ENCODE assay signal across 1 fruit fly cellular context in genomic region chr3R:9529387-9529897, dm6.
TF ChIP-seq lines count a peak whose summit lies in the region.

No protein-coding gene starts in this region.

TF ChIP-seq in whole organism, embryonic, 481 proteins besides CTCF, POLR2A, EP300 and RAD21 (continued from another document and continues in another):
- TF ChIP-seq Deaf1 (tag; optimal IDR thresholded peaks at IDR 0.05; lab: Kevin White, UChicago) (peak; percentile 7), repo (GFP tag; optimal IDR thresholded peaks at IDR 0.05; lab: Kevin White, UChicago) (no peak), CG10565 (GFP tag; optimal IDR thresholded peaks at IDR 0.05; lab: Kevin White, UChicago) (no peak), CG1832 (GFP tag; optimal IDR thresholded peaks at IDR 0.05; lab: Kevin White, UChicago) (no peak), en (GFP tag; optimal IDR thresholded peaks at IDR 0.05; lab: Kevin White, UChicago) (no peak), Pdp1 (GFP tag; optimal IDR thresholded peaks at IDR 0.05; lab: Kevin White, UChicago) (peak in 1 of 2 experiments; percentile 51), maf-S (GFP tag; optimal IDR thresholded peaks at IDR 0.05; lab: Kevin White, UChicago) (no peak), croc (GFP tag; conservative IDR thresholded peaks at IDR 0.05; lab: Robert Waterston, UW) (no peak), CG9817 (tag; optimal IDR thresholded peaks at IDR 0.05; lab: Kevin White, UChicago) (no peak), Atf-2 (GFP tag; optimal IDR thresholded peaks at IDR 0.05; lab: Kevin White, UChicago) (no peak), chm (GFP tag; IDR thresholded peaks at IDR 0.05; lab: Robert Waterston, UW) (no peak), unpg (GFP tag; optimal IDR thresholded peaks at IDR 0.05; lab: Kevin White, UChicago) (no peak), CG2712 (tag; optimal IDR thresholded peaks at IDR 0.05; lab: Kevin White, UChicago) (no peak), CG32532 (GFP tag; IDR thresholded peaks at IDR 0.05; lab: Robert Waterston, UW) (no peak), Neu2 (GFP tag; optimal IDR thresholded peaks at IDR 0.05; lab: Kevin White, UChicago; ENCODE audit: borderline replicate concordance) (no peak), sob (GFP tag; IDR thresholded peaks at IDR 0.05; lab: Robert Waterston, UW) (no peak), sd (tag; optimal IDR thresholded peaks at IDR 0.05; lab: Kevin White, UChicago) (peak; percentile 69), MBD-R2 (GFP tag; IDR thresholded peaks at IDR 0.05; lab: Robert Waterston, UW) (no peak), vfl (GFP tag; optimal IDR thresholded peaks at IDR 0.05; lab: Kevin White, UChicago) (no peak), slbo (GFP tag; IDR thresholded peaks at IDR 0.05; lab: Robert Waterston, UW) (0 out of 2 replicates have a peak, but pooled peaks have one; percentile 8), Sin3A (optimal IDR thresholded peaks at IDR 0.05; lab: Kevin White, UChicago) (no peak), CG17802 (tag; optimal IDR thresholded peaks at IDR 0.05; lab: Kevin White, UChicago) (no peak), trem (tag; optimal IDR thresholded peaks at IDR 0.05; lab: Kevin White, UChicago) (no peak), vnd (GFP tag; IDR thresholded peaks at IDR 0.05; lab: Robert Waterston, UW; ENCODE audit: partially characterized antibody) (no peak), CG18599 (GFP tag; optimal IDR thresholded peaks at IDR 0.05; lab: Kevin White, UChicago) (peak; percentile 57), tna (GFP tag; IDR thresholded peaks at IDR 0.05; lab: Robert Waterston, UW; ENCODE audit: partially characterized antibody) (0 out of 2 replicates have a peak, but pooled peaks have one; percentile 15), CG34376 (GFP tag; optimal IDR thresholded peaks at IDR 0.05; lab: Kevin White, UChicago) (peak; percentile 37), Camta (GFP tag; optimal IDR thresholded peaks at IDR 0.05; lab: Kevin White, UChicago) (no peak), da (GFP tag; optimal IDR thresholded peaks at IDR 0.05; lab: Kevin White, UChicago) (peak; percentile 14), CG34422 (GFP tag; IDR thresholded peaks at IDR 0.05; lab: Robert Waterston, UW) (no peak), CG4730 (GFP tag; IDR thresholded peaks at IDR 0.05; lab: Robert Waterston, UW) (no peak), Oaz (GFP tag; IDR thresholded peaks at IDR 0.05; lab: Robert Waterston, UW) (no peak), CG10321 (GFP tag; IDR thresholded peaks at IDR 0.05; lab: Robert Waterston, UW) (no peak), peb (GFP tag; IDR thresholded peaks at IDR 0.05; lab: Robert Waterston, UW) (no peak), Trl (optimal IDR thresholded peaks at IDR 0.05; lab: Kevin White, UChicago) (no peak), Trl (GFP tag; optimal IDR thresholded peaks at IDR 0.05; lab: Kevin White, UChicago) (no peak), CG10979 (tag; optimal IDR thresholded peaks at IDR 0.05; lab: Kevin White, UChicago) (no peak), CG13296 (GFP tag; optimal IDR thresholded peaks at IDR 0.05; lab: Kevin White, UChicago) (no peak), HHEX (GFP tag; optimal IDR thresholded peaks at IDR 0.05; lab: Kevin White, UChicago) (no peak), pfk (GFP tag; optimal IDR thresholded peaks at IDR 0.05; lab: Kevin White, UChicago) (no peak), ara (GFP tag; IDR thresholded peaks at IDR 0.05; lab: Robert Waterston, UW) (no peak), danr (GFP tag; IDR thresholded peaks at IDR 0.05; lab: Robert Waterston, UW) (no peak), CG7963 (GFP tag; IDR thresholded peaks at IDR 0.05; lab: Robert Waterston, UW; ENCODE audit: partially characterized antibody) (no peak), Hmr (GFP tag; optimal IDR thresholded peaks at IDR 0.05; lab: Kevin White, UChicago) (peak; percentile 39), nerfin-2 (GFP tag; IDR thresholded peaks at IDR 0.05; lab: Robert Waterston, UW; ENCODE audit: partially characterized antibody) (no peak), dati (GFP tag; IDR thresholded peaks at IDR 0.05; lab: Robert Waterston, UW) (no peak), CG17186 (GFP tag; optimal IDR thresholded peaks at IDR 0.05; lab: Kevin White, UChicago) (no peak), exex (tag; optimal IDR thresholded peaks at IDR 0.05; lab: Kevin White, UChicago) (peak; percentile 72), Ada2b (GFP tag; IDR thresholded peaks at IDR 0.05; lab: Robert Waterston, UW) (no peak), zfh2 (GFP tag; optimal IDR thresholded peaks at IDR 0.05; lab: Kevin White, UChicago) (no peak), Blimp-1 (GFP tag; optimal IDR thresholded peaks at IDR 0.05; lab: Kevin White, UChicago) (no peak), ftz-f1 (GFP tag; optimal IDR thresholded peaks at IDR 0.05; lab: Kevin White, UChicago) (peak; percentile 93), gfzf (GFP tag; optimal IDR thresholded peaks at IDR 0.05; lab: Kevin White, UChicago) (no peak), fd64A (GFP tag; optimal IDR thresholded peaks at IDR 0.05; lab: Kevin White, UChicago) (no peak), kah (GFP tag; optimal IDR thresholded peaks at IDR 0.05; lab: Kevin White, UChicago) (no peak), Eip74EF (GFP tag; optimal IDR thresholded peaks at IDR 0.05; lab: Kevin White, UChicago) (no peak), caup (GFP tag; optimal IDR thresholded peaks at IDR 0.05; lab: Kevin White, UChicago; ENCODE audit: severe bottlenecking) (peak; percentile 15), CG6254 (GFP tag; optimal IDR thresholded peaks at IDR 0.05; lab: Kevin White, UChicago) (no peak), CG10654 (GFP tag; optimal IDR thresholded peaks at IDR 0.05; lab: Kevin White, UChicago) (no peak), CG10431 (GFP tag; optimal IDR thresholded peaks at IDR 0.05; lab: Kevin White, UChicago) (no peak), lilli (GFP tag; optimal IDR thresholded peaks at IDR 0.05; lab: Kevin White, UChicago) (no peak), CG32767 (GFP tag; IDR thresholded peaks at IDR 0.05; lab: Robert Waterston, UW) (no peak), CG10462 (GFP tag; optimal IDR thresholded peaks at IDR 0.05; lab: Kevin White, UChicago) (no peak), CG4404 (GFP tag; IDR thresholded peaks at IDR 0.05; lab: Robert Waterston, UW) (no peak), Chrac-16 (GFP tag; optimal IDR thresholded peaks at IDR 0.05; lab: Kevin White, UChicago) (no peak), Spps (tag; optimal IDR thresholded peaks at IDR 0.05; lab: Kevin White, UChicago) (no peak), crol (GFP tag; IDR thresholded peaks at IDR 0.05; lab: Robert Waterston, UW) (no peak), CG6854 (GFP tag; optimal IDR thresholded peaks at IDR 0.05; lab: Kevin White, UChicago) (peak; percentile 17), Hr78 (GFP tag; optimal IDR thresholded peaks at IDR 0.05; lab: Kevin White, UChicago) (peak in 1 of 2 experiments; percentile 67), grau (tag; optimal IDR thresholded peaks at IDR 0.05; lab: Kevin White, UChicago) (no peak), slp2 (GFP tag; optimal IDR thresholded peaks at IDR 0.05; lab: Kevin White, UChicago) (no peak), CoRest (tag; optimal IDR thresholded peaks at IDR 0.05; lab: Kevin White, UChicago) (no peak), CG10543 (GFP tag; optimal IDR thresholded peaks at IDR 0.05; lab: Kevin White, UChicago) (peak; percentile 83), cwo (GFP tag; optimal IDR thresholded peaks at IDR 0.05; lab: Kevin White, UChicago) (peak; percentile 73), grn (GFP tag; optimal IDR thresholded peaks at IDR 0.05; lab: Kevin White, UChicago) (peak; percentile 41), CG13894 (tag; optimal IDR thresholded peaks at IDR 0.05; lab: Kevin White, UChicago) (peak; percentile 98), CG15011 (GFP tag; optimal IDR thresholded peaks at IDR 0.05; lab: Kevin White, UChicago) (peak; percentile 36), ATbp (GFP tag; optimal IDR thresholded peaks at IDR 0.05; lab: Kevin White, UChicago) (no peak), ase (GFP tag; IDR thresholded peaks at IDR 0.05; lab: Robert Waterston, UW) (no peak), CG9876 (GFP tag; optimal IDR thresholded peaks at IDR 0.05; lab: Kevin White, UChicago) (no peak), pb (GFP tag; optimal IDR thresholded peaks at IDR 0.05; lab: Kevin White, UChicago) (no peak), pros (GFP tag; optimal IDR thresholded peaks at IDR 0.05; lab: Kevin White, UChicago) (no peak), CG15479 (GFP tag; optimal IDR thresholded peaks at IDR 0.05; lab: Kevin White, UChicago) (no peak), Fer1 (GFP tag; optimal IDR thresholded peaks at IDR 0.05; lab: Kevin White, UChicago) (peak; percentile 19), Fer3 (tag; optimal IDR thresholded peaks at IDR 0.05; lab: Kevin White, UChicago) (peak; percentile 25), CG17385 (GFP tag; optimal IDR thresholded peaks at IDR 0.05; lab: Kevin White, UChicago) (no peak), zen2 (GFP tag; IDR thresholded peaks at IDR 0.05; lab: Robert Waterston, UW; ENCODE audit: partially characterized antibody) (no peak), CG14965 (GFP tag; optimal IDR thresholded peaks at IDR 0.05; lab: Kevin White, UChicago; ENCODE audit: borderline replicate concordance) (no peak), lab (GFP tag; optimal IDR thresholded peaks at IDR 0.05; lab: Kevin White, UChicago) (peak; percentile 45), CG43689 (GFP tag; IDR thresholded peaks at IDR 0.05; lab: Robert Waterston, UW) (no peak), GATAe (GFP tag; conservative IDR thresholded peaks at IDR 0.05; lab: Robert Waterston, UW) (no peak; the same call in 1 of the 2 replicates), Oli (tag; optimal IDR thresholded peaks at IDR 0.05; lab: Kevin White, UChicago) (no peak), CG6689 (GFP tag; IDR thresholded peaks at IDR 0.05; lab: Robert Waterston, UW) (no peak), so (GFP tag; IDR thresholded peaks at IDR 0.05; lab: Robert Waterston, UW) (no peak), Usf (GFP tag; optimal IDR thresholded peaks at IDR 0.05; lab: Kevin White, UChicago) (no peak), NK7.1 (GFP tag; optimal IDR thresholded peaks at IDR 0.05; lab: Kevin White, UChicago) (no peak), luna (GFP tag; optimal IDR thresholded peaks at IDR 0.05; lab: Kevin White, UChicago) (no peak), CG1529 (GFP tag; optimal IDR thresholded peaks at IDR 0.05; lab: Kevin White, UChicago) (no peak), CG7928 (GFP tag; optimal IDR thresholded peaks at IDR 0.05; lab: Kevin White, UChicago) (no peak), Atf3 (GFP tag; optimal IDR thresholded peaks at IDR 0.05; lab: Kevin White, UChicago) (no peak), CG12769 (tag; optimal IDR thresholded peaks at IDR 0.05; lab: Kevin White, UChicago) (peak; percentile 62), CG30431 (GFP tag; optimal IDR thresholded peaks at IDR 0.05; lab: Kevin White, UChicago) (no peak), nerfin-1 (tag; optimal IDR thresholded peaks at IDR 0.05; lab: Kevin White, UChicago) (no peak), Doc2 (GFP tag; IDR thresholded peaks at IDR 0.05; lab: Robert Waterston, UW) (no peak), CG6765 (GFP tag; optimal IDR thresholded peaks at IDR 0.05; lab: Kevin White, UChicago) (no peak), MESR4 (GFP tag; optimal IDR thresholded peaks at IDR 0.05; lab: Kevin White, UChicago) (no peak), CG1792 (GFP tag; optimal IDR thresholded peaks at IDR 0.05; lab: Kevin White, UChicago) (peak; percentile 20), CG16779 (GFP tag; IDR thresholded peaks at IDR 0.05; lab: Robert Waterston, UW) (no peak), crp (GFP tag; optimal IDR thresholded peaks at IDR 0.05; lab: Kevin White, UChicago) (no peak), Antp (GFP tag; optimal IDR thresholded peaks at IDR 0.05; lab: Kevin White, UChicago) (no peak), tll (GFP tag; optimal IDR thresholded peaks at IDR 0.05; lab: Kevin White, UChicago) (no peak), CG7271 (tag; optimal IDR thresholded peaks at IDR 0.05; lab: Kevin White, UChicago) (no peak), CG15696 (tag; optimal IDR thresholded peaks at IDR 0.05; lab: Kevin White, UChicago) (no peak), CG12104 (GFP tag; optimal IDR thresholded peaks at IDR 0.05; lab: Kevin White, UChicago) (no peak), CG5180 (GFP tag; optimal IDR thresholded peaks at IDR 0.05; lab: Kevin White, UChicago) (no peak), hbn (GFP tag; IDR thresholded peaks at IDR 0.05; lab: Robert Waterston, UW; ENCODE audit: partially characterized antibody) (no peak), Dfd (GFP tag; optimal IDR thresholded peaks at IDR 0.05; lab: Kevin White, UChicago) (no peak), CG15514 (GFP tag; optimal IDR thresholded peaks at IDR 0.05; lab: Kevin White, UChicago) (peak; percentile 41), CG2120 (GFP tag; optimal IDR thresholded peaks at IDR 0.05; lab: Kevin White, UChicago) (peak; percentile 51), her (GFP tag; optimal IDR thresholded peaks at IDR 0.05; lab: Kevin White, UChicago) (peak; percentile 19), CG15269 (tag; optimal IDR thresholded peaks at IDR 0.05; lab: Kevin White, UChicago) (peak; percentile 9), Ssrp (tag; optimal IDR thresholded peaks at IDR 0.05; lab: Kevin White, UChicago) (no peak), ash1 (GFP tag; optimal IDR thresholded peaks at IDR 0.05; lab: Kevin White, UChicago) (no peak), CG7987 (GFP tag; optimal IDR thresholded peaks at IDR 0.05; lab: Kevin White, UChicago) (peak; percentile 79), CG7556 (GFP tag; optimal IDR thresholded peaks at IDR 0.05; lab: Kevin White, UChicago) (no peak), CG13123 (GFP tag; optimal IDR thresholded peaks at IDR 0.05; lab: Kevin White, UChicago) (no peak), hkb (optimal IDR thresholded peaks at IDR 0.05; lab: Kevin White, UChicago) (no peak), hkb (GFP tag; IDR thresholded peaks at IDR 0.05; lab: Robert Waterston, UW) (no peak), dmrt11E (tag; optimal IDR thresholded peaks at IDR 0.05; lab: Kevin White, UChicago) (no peak), chinmo (GFP tag; IDR thresholded peaks at IDR 0.05; lab: Robert Waterston, UW; ENCODE audit: partially characterized antibody) (peak; percentile 82; the same call in 2 of the 4 replicates), Rx (GFP tag; IDR thresholded peaks at IDR 0.05; lab: Robert Waterston, UW) (no peak), CG2678 (tag; optimal IDR thresholded peaks at IDR 0.05; lab: Kevin White, UChicago) (peak; percentile 25), CG9215 (GFP tag; IDR thresholded peaks at IDR 0.05; lab: Robert Waterston, UW) (no peak), Hsf (GFP tag; optimal IDR thresholded peaks at IDR 0.05; lab: Kevin White, UChicago) (no peak), Abd-B (GFP tag; optimal IDR thresholded peaks at IDR 0.05; lab: Kevin White, UChicago) (no peak), Atf6 (GFP tag; IDR thresholded peaks at IDR 0.05; lab: Robert Waterston, UW) (peak; percentile 45; the same call in 1 of the 2 replicates), CG17612 (GFP tag; IDR thresholded peaks at IDR 0.05; lab: Robert Waterston, UW) (no peak)
